Worm (Caenorhabditis elegans) whole organism, L4/young adult: Measurements from ENCODE around the gene dcap-1.

ENCODE experiments used
- W03F9.2 ChIP-seq: fragments of 150-350 bp; optimal IDR thresholded peaks from 2 replicates; lab custom pipeline; 2014; ENCODE audit warnings: missing biosample characterization, missing genetic modification characterization
- dao-5 ChIP-seq: sonication (generic microtip); optimal IDR thresholded peaks from 2 replicates; lab custom pipeline; 2016; ENCODE audit warnings: missing genotype, missing genetic modification characterization, moderate library complexity, missing compliant biosample characterization
- him-1 ChIP-seq: sonication (generic microtip); optimal IDR thresholded peaks from 2 replicates; lab custom pipeline; 2016; ENCODE audit warnings: missing genotype, missing genetic modification reagents, missing genetic modification characterization, missing compliant biosample characterization

DNA sequence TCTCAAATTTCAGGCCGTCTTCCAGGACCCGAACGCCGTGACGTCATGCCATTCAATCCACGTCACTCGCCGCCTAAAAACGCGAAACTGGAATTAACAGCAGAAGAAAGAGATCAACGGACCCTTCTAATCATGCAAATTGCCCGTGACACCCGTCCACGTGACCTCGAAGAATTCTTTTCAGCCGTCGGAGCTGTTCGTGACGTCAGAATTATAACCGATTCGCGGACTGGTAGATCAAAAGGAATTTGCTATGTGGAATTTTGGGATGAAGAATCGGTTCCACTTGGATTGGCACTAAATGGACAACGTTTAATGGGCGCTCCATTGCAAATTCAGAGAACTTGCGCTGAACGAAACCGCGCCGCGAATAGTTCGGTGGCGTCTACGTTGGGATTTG is 39.2 kb downstream of the dcap-1 start:
- TF ChIP-seq dao-5 (tag; lab: Kevin White, UChicago) = no peak
- no peak for TF ChIP-seq him-1
- TF ChIP-seq W03F9.2 (tag; lab: Kevin White, UChicago) = no peak
